Worm (Caenorhabditis elegans) whole organism, dauer: Measurements from ENCODE around the gene srh-46.

Source experiments
- unc-62 ChIP-seq: sonication (generic microtip); optimal IDR thresholded peaks from 2 replicates; lab custom pipeline; 2017; ENCODE audit warnings: missing biosample characterization, missing genetic modification reagents, missing genetic modification characterization

srh-46 gene

ce11 chrV:11302698-11303097 is at the start of gene srh-46:
TSS of gene srh-46 (minus strand) at chrV:11302886.
- TF ChIP-seq unc-62 (GFP tag; lab: Kevin White, UChicago), result no peak

- TF ChIP-seq unc-62 (GFP tag; lab: Kevin White, UChicago), result no peak
Observed at ce11 chrV:11351263-11351662, 48.6 kb upstream of the srh-46 start.

ce11 chrV:11346912-11347311 is 44.2 kb upstream of the srh-46 start, which contains the start of gene grl-7:
TSS of gene grl-7 (minus strand) at chrV:11347012.
- no peak for TF ChIP-seq unc-62 (GFP tag; lab: Kevin White, UChicago)

- no peak for TF ChIP-seq unc-62 (GFP tag; lab: Kevin White, UChicago)
Observed at ce11 chrV:11344816-11345336, 42.2 kb upstream of the srh-46 start.

- TF ChIP-seq unc-62 (GFP tag; lab: Kevin White, UChicago), result no peak
Observed at ce11 chrV:11344112-11344511, 41.4 kb upstream of the srh-46 start.

ce11 chrV:11341913-11342312 is 39.2 kb upstream of the srh-46 start, which contains the start of gene T02E9.5:
TSS of gene T02E9.5 (plus strand) at chrV:11342233.
- TF ChIP-seq unc-62 (GFP tag; lab: Kevin White, UChicago), result no peak

- TF ChIP-seq unc-62 (GFP tag; lab: Kevin White, UChicago), result no peak
Observed at ce11 chrV:11341130-11341675, 38.5 kb upstream of the srh-46 start.

- TF ChIP-seq unc-62 (GFP tag; lab: Kevin White, UChicago), result no peak
Observed at ce11 chrV:11336877-11337276, 34.2 kb upstream of the srh-46 start.

ce11 chrV:11335757-11336418 is 33.2 kb upstream of the srh-46 start:
- no peak for TF ChIP-seq unc-62 (GFP tag; lab: Kevin White, UChicago)

- TF ChIP-seq unc-62 (GFP tag; lab: Kevin White, UChicago), result no peak
Observed at ce11 chrV:11334193-11334592, 31.5 kb upstream of the srh-46 start, which contains the start of gene T02E9.6. TSS of gene T02E9.6 (minus strand) at chrV:11334293.

ce11 chrV:11329100-11329499 is 26.4 kb upstream of the srh-46 start, which contains the start of gene F47G9.6:
TSS of gene F47G9.6 (plus strand) at chrV:11329400.
- no peak for TF ChIP-seq unc-62 (GFP tag; lab: Kevin White, UChicago)

ce11 chrV:11326914-11327367 is 24.3 kb upstream of the srh-46 start, which contains the start of gene tmed-10:
TSS of gene tmed-10 (minus strand) at chrV:11326964.
- TF ChIP-seq unc-62 (GFP tag; lab: Kevin White, UChicago), result no peak

- TF ChIP-seq unc-62 (GFP tag; lab: Kevin White, UChicago), result no peak
Observed at ce11 chrV:11323720-11324119, 21.0 kb upstream of the srh-46 start, which contains the start of gene str-141. TSS of gene str-141 (minus strand) at chrV:11323820.

- no peak for TF ChIP-seq unc-62 (GFP tag; lab: Kevin White, UChicago)
Observed at ce11 chrV:11321719-11322118, 19.0 kb upstream of the srh-46 start, which contains the start of gene F47G9.4. TSS of gene F47G9.4 (minus strand) at chrV:11321816.

- TF ChIP-seq unc-62 (GFP tag; lab: Kevin White, UChicago), result no peak
Observed at ce11 chrV:11320860-11321259, 18.2 kb upstream of the srh-46 start.

- TF ChIP-seq unc-62 (GFP tag; lab: Kevin White, UChicago), result no peak
Observed at ce11 chrV:11316801-11317200, 14.1 kb upstream of the srh-46 start, which contains the start of gene cutl-18. TSS of gene cutl-18 (minus strand) at chrV:11316901.
